Worm (Caenorhabditis elegans) whole organism, mixed stage, embryonic: ENCODE data around the gene F13B12.4.

Source experiments
- ces-1 ChIP-seq: fragments of 150-350 bp; optimal IDR thresholded peaks from 2 replicates; lab custom pipeline; 2014; ENCODE audit warnings: missing biosample characterization, missing genetic modification reagents, missing genetic modification characterization
- lsy-2 ChIP-seq: fragments of 150-350 bp; optimal IDR thresholded peaks from 2 replicates; lab custom pipeline; 2014; ENCODE audit warnings: missing biosample characterization, missing genetic modification characterization
- nhr-12 ChIP-seq: fragments of 150-350 bp; optimal IDR thresholded peaks from 2 replicates; lab custom pipeline; 2014; ENCODE audit warnings: missing biosample characterization, missing genetic modification characterization
- nhr-237 ChIP-seq: fragments of 150-350 bp; optimal IDR thresholded peaks from 2 replicates; lab custom pipeline; 2014; ENCODE audit warnings: missing biosample characterization, missing genetic modification characterization
- nhr-28 ChIP-seq: fragments of 150-350 bp; optimal IDR thresholded peaks from 2 replicates; lab custom pipeline; 2014; ENCODE audit warnings: missing biosample characterization, missing genetic modification characterization
- unc-62 ChIP-seq: fragments of 150-350 bp; optimal IDR thresholded peaks from 2 replicates; lab custom pipeline; 2014; ENCODE audit warnings: missing biosample characterization, missing genetic modification reagents, missing genetic modification characterization
- ztf-11 ChIP-seq: fragments of 150-350 bp; optimal IDR thresholded peaks from 2 replicates; lab custom pipeline; 2014; ENCODE audit warnings: missing biosample characterization, missing genetic modification characterization

- TF ChIP-seq ztf-11 (tag; lab: Kevin White, UChicago) (no peak), nhr-12 (no peak), ces-1 (GFP tag; lab: Kevin White, UChicago) (peak; percentile 73), unc-62 (GFP tag; lab: Kevin White, UChicago) (no peak), nhr-237 (tag; lab: Kevin White, UChicago) (no peak), lsy-2 (no peak), nhr-28 (tag; lab: Kevin White, UChicago) (no peak)
These were observed 51.5 kb downstream of the F13B12.4 start for ce11 chrIV:10398244-10398643.
